Worm (Caenorhabditis elegans): ENCODE results near the gene ZK418.5.

The ZK418.5 gene

DNA sequence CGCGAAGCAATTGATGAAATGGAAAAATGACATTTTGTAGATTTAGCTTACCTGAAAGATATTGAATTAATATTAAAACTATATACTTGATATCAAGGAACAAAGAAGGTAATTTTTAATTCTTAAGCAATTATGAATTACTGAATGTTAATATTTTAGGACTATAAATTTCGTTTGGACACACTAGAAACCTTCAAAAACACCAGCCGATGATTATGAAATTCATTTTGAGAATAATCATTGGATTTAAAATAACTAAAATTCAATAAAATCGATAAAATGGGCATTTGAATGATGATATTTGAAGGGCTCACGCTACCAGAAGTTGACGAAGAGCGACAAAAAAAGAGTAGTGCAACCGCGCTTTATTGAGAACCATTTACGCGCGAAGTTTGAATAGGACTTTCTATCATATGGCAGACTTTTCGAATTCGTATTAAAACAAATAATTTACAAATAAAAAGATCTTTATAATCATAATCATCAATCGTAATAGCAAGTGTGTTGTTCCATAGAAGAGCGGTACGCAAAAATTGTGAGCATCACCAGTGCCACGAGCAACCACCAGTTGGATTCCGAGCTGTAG is at the start of gene ZK418.5:
Gene ZK418.5 (minus strand): TSS at position 51 of the 586 bp plus-strand sequence.
- TF ChIP-seq W03F9.2 (tag; optimal IDR thresholded peaks at IDR 0.05) = no peak
- no peak for TF ChIP-seq him-1 (tag; optimal IDR thresholded peaks at IDR 0.05)
- TF ChIP-seq dao-5 (tag; optimal IDR thresholded peaks at IDR 0.05) = no peak

DNA sequence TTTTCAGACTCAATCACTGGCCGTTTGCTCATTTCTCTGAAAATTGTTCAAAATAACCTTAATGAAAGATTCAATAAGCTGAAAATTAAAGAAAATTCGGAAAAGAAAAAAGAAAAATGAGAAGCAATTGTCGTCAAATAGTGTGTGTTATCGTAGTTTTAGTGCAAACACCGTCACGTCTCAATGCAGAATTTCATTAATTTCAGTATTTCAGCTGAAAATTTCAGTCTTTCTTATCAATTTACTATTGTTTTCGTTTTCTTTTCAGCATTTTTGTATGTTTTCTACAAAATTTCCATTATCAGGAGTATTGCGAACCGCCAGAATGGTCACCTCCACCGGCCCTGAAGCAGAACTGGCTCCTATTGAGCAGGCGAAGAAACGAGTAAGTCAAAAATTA is 49.2 kb upstream of the ZK418.5 start, which contains the start of the genes B0280.9 and rpia-1:
Gene B0280.9 (minus strand): TSS at position 36 of the 400 bp plus-strand sequence.
Gene rpia-1 (plus strand): TSS at position 269 of the 400 bp plus-strand sequence.
- no peak for TF ChIP-seq him-1 (tag; optimal IDR thresholded peaks at IDR 0.05)
- TF ChIP-seq W03F9.2 (tag; optimal IDR thresholded peaks at IDR 0.05) = peak; percentile 59

DNA sequence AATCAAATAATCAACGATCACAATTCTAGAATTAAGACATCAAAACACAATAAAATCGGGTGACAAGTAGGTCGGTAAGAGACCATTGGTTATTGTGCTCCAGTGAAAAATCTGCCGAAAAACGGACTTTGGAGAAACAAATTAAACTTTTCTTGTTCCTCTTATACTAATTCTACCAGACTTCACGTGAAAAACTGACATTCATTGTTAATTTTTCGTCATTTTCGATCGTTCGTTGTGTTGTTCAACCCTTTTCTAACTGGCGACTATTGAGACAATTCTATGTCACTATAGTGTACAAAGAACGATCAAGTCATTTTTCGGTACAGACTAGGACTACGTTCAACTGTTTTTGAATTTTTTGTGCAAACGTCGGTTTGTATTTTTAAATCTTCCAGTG is 46.8 kb upstream of the ZK418.5 start:
- TF ChIP-seq W03F9.2 (tag; optimal IDR thresholded peaks at IDR 0.05) (no peak), dao-5 (tag; optimal IDR thresholded peaks at IDR 0.05) (no peak), him-1 (tag; optimal IDR thresholded peaks at IDR 0.05) (no peak)

DNA sequence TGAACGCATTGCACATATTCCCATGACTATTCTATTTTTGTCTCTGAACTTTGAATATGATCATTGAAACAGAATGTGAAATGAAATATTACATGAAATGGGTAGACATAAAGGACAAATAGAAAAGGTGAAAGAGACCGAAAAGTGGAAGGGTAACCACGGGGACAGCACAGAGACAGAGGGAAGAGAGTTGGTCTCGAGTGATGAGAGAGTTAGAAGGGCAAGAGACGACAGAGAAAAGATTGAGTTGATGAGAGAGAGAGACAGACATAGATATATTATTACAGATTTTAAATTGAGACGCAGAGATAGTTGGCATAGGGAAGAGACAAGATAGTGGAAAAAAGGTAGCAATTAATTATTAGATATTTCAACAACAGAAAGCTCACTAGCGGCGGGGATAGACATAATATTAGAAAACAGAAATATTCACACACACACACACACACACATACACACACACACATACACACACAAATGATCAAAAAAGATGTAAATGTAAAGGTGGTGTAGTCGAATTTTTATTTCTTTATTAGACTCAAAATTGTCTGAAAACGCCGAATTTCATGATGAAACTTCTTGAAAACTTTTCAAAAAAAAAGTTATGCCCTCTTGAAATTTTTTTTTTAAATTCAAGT is 43.1 kb upstream of the ZK418.5 start:
- no peak for TF ChIP-seq dao-5 (tag; optimal IDR thresholded peaks at IDR 0.05)
- no peak for TF ChIP-seq him-1 (tag; optimal IDR thresholded peaks at IDR 0.05)
- TF ChIP-seq W03F9.2 (tag; optimal IDR thresholded peaks at IDR 0.05) = peak; percentile 56

DNA sequence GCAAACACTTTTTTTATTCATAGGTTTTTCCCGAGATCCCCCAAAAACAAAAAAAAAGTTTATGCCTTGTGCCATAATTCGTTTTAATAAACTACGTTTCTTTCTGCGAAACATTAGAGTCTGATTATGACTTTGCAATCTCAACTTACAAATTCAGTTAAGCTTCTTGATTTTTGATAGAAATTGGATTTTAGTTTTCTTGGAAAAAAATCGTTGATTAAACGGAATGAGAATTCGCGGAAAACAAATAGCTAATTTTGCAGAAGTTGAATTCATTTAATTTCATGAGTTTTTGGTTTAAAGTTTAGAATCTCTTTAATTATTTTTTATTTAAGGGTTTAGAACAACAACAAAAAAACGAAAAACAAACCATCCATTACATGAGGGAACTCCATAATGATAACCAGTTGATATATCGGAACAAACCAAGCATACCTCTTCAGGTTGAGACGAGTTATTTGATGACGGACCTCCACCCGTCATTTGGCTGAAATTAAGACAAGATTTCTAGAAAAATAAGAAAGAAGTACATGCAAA is 41.4 kb upstream of the ZK418.5 start, which contains the start of gene nhr-10:
Gene nhr-10 (minus strand): TSS at position 487 of the 537 bp plus-strand sequence.
- TF ChIP-seq him-1 (tag; optimal IDR thresholded peaks at IDR 0.05) = no peak
- TF ChIP-seq W03F9.2 (tag; optimal IDR thresholded peaks at IDR 0.05) = no peak
- no peak for TF ChIP-seq dao-5 (tag; optimal IDR thresholded peaks at IDR 0.05)

DNA sequence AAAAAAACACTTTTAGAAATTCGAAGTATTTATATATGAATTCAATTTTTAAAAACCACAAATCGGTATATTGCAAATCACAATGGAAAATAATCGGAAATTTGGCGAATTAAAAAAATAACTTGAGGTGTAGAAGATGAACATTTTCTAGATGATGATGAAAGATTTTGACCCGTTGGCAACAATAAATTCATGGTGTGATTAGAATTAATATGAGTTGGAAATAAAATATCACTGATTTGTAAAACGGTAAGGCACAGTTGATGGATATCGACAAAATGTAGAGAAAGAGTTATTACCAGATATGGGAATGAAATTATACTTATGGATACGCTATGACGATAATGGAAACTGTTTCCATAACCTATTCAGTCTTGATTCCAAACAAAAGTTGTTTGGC is 38.6 kb upstream of the ZK418.5 start:
- TF ChIP-seq dao-5 (tag; optimal IDR thresholded peaks at IDR 0.05) (no peak), W03F9.2 (tag; optimal IDR thresholded peaks at IDR 0.05) (no peak), him-1 (tag; optimal IDR thresholded peaks at IDR 0.05) (no peak)

DNA sequence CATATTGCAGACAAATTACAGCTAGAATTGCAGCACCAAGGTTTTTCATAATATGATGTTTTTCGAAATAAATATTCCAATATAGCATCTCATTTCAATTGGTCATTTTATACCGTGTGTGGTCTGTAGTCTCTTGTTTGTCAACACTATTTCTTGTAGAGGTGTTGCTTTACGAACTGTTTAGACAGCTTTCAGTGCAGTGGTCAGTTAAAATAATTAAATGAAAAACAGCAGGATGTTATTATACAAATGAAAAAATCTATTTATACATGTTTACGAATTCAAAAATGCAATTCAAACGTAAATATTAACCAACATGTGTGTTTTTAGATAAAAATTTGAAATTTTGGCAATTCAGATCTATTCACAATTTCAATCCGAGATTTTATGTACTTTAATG is 38.1 kb upstream of the ZK418.5 start, which contains the start of gene B0280.7:
Gene B0280.7 (minus strand): TSS at position 101 of the 400 bp plus-strand sequence.
- no peak for TF ChIP-seq W03F9.2 (tag; optimal IDR thresholded peaks at IDR 0.05)
- TF ChIP-seq dao-5 (tag; optimal IDR thresholded peaks at IDR 0.05) = no peak
- no peak for TF ChIP-seq him-1 (tag; optimal IDR thresholded peaks at IDR 0.05)

DNA sequence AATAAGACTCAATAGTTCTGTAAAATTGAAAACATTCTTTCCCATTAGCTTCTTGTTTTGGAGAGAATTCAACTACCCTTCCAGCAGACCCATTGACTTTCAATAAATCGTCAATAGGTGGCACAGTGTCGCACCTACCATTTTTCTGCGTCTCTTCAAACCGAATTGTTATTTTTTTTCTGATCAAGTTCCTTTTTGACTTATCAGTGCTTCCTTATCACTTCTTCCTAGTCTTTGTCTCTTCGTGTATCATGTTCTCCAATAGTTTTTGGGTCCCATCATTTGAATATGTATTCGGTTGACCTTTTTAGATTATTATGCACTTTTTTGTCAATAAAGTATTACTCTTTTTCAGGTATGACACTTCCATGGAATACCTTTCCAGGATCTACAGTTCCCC is 34.3 kb upstream of the ZK418.5 start, which contains the start of gene odd-1:
Gene odd-1 (plus strand): TSS at position 349 of the 400 bp plus-strand sequence.
- no peak for TF ChIP-seq him-1 (tag; optimal IDR thresholded peaks at IDR 0.05)
- TF ChIP-seq W03F9.2 (tag; optimal IDR thresholded peaks at IDR 0.05) = no peak
- TF ChIP-seq dao-5 (tag; optimal IDR thresholded peaks at IDR 0.05) = no peak

DNA sequence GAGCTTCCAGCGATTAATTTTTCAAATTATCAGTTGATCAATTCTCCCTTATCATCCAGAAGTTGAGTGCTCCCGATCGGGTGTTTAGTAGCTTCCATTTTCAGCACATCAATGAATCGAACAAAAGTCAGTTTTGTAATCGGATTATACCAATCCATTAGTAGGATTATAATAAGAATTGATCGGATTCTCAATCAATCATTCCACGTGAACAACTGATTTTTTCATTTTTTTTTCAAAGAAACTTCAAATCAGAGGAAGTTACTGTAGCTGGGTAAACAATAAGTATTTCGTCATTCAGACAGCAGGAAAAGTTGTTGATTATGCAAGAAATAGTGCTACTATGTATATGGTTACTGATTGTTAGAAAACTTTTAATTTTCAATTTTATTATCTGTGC is 33.2 kb upstream of the ZK418.5 start:
- TF ChIP-seq W03F9.2 (tag; optimal IDR thresholded peaks at IDR 0.05) (no peak), dao-5 (tag; optimal IDR thresholded peaks at IDR 0.05) (no peak), him-1 (tag; optimal IDR thresholded peaks at IDR 0.05) (no peak)

DNA sequence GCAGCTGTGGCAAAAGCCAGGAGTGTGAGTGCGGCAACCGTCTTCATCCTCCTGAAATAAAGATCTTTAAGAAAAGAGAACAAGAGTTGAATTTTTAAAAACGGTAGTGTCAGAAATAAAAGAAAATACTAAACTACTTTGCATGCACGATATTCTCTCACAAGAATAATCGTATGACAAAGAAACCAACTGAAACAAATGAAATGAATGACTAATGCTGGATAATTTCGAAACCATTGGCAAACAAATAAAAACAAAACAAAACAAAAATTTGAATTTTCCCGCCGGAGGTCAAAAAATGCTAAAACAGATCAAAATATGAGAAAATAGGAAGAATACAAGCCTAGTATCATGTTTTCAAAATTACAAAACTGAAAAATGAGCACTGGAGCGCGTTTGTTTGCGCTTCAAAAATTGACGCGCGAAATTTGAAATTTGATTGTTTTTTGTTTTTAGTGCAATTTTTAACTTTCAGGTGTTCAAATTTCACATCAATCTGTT is 30.3 kb upstream of the ZK418.5 start, which contains the start of gene cpg-2:
Gene cpg-2 (minus strand): TSS at position 51 of the 501 bp plus-strand sequence.
- TF ChIP-seq dao-5 (tag; optimal IDR thresholded peaks at IDR 0.05) (no peak), W03F9.2 (tag; optimal IDR thresholded peaks at IDR 0.05) (no peak), him-1 (tag; optimal IDR thresholded peaks at IDR 0.05) (no peak)

DNA sequence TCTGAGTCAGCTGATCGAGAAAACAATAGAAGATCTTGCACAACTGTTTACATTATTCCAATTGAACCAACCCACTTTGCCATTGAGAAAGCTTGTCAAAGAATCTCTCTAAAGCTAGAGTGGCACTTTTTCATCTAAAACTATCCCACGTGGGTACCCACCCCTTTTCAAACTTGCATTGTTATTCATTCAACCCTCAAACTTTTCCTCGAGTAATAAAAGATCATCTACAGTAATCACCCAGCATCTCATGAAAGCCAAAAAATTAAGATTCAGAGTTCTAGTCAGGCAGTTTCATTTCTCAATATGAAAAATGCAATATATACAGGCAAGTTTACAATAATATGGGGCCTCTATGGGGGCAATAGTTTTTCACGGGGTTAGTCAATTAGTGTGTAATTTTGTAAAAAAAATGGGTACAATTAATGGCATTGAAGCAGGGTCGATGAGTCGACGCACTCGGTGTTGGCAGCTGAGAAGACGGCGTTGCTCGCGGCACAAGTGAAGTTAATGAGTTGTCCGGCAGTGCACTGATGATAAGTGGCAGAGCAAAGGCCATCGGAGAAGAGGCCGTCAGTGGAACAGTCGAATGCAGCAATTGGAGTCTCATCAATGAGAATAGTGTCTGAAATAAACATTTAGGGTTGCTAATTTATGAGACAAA is 28.3 kb upstream of the ZK418.5 start:
- TF ChIP-seq dao-5 (tag; optimal IDR thresholded peaks at IDR 0.05) (no peak), W03F9.2 (tag; optimal IDR thresholded peaks at IDR 0.05) (peak; percentile 21)

DNA sequence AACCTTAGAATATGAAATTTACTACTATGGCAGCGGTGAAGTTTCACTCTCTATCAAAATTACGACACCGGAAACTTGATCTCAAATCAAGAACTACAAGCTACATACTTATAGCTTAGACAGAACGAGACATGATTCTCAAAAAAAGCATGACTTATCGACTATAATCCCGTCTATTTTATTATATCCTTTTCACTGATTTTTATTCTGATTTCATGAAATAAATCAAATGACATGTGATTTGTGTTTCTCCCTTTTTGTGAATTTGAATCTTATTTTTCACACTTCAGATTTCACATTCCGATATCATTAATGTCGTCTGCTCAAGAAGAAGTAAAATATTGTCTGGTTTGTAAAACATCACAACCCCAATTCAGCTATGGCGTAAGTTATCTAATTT is 26.4 kb upstream of the ZK418.5 start, which contains the start of gene ZK418.11:
Gene ZK418.11 (plus strand): TSS at position 289 of the 400 bp plus-strand sequence.
- no peak for TF ChIP-seq W03F9.2 (tag; optimal IDR thresholded peaks at IDR 0.05)
- TF ChIP-seq dao-5 (tag; optimal IDR thresholded peaks at IDR 0.05) = no peak
- TF ChIP-seq him-1 (tag; optimal IDR thresholded peaks at IDR 0.05) = no peak

DNA sequence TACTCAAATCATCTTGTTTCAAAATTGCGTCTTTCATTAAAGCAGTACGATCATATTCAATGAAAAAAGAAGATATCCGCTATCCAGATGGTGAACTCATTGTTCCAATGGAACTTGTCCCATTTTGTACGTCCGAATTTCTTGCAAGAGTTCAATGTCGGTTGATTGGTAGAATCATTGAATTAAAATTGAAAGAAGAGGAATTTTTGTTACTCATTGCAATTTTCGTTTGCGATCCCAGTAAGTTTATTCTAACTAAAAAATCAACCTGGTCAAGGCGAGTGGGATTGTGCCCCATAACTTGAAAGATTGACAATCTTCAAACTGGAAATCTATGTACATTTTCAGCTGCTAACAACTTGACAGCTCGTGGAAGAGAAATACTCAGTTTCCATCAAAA is 22.8 kb upstream of the ZK418.5 start:
- TF ChIP-seq dao-5 (tag; optimal IDR thresholded peaks at IDR 0.05) (no peak), W03F9.2 (tag; optimal IDR thresholded peaks at IDR 0.05) (no peak), him-1 (tag; optimal IDR thresholded peaks at IDR 0.05) (no peak)

Measured in whole organism, L4/young adult.